Worm (Caenorhabditis elegans) whole organism, late embryonic: ENCODE results near the gene unc-33.

Experiments
- C08G9.2 ChIP-seq: sonication (generic microtip); optimal IDR thresholded peaks from 2 replicates; lab custom pipeline; 2016; ENCODE audit warnings: mild to moderate bottlenecking, missing genetic modification characterization, moderate library complexity, missing compliant biosample characterization
- C38D4.7 ChIP-seq: fragments of 200-800 bp; sonication (Bioruptor generic); optimal IDR thresholded peaks from 2 replicates; lab custom pipeline; 2018; ENCODE audit warnings: mild to moderate bottlenecking, missing genetic modification characterization, moderate library complexity, missing compliant biosample characterization
- F13H6.1 ChIP-seq: sonication (generic microtip); optimal IDR thresholded peaks from 2 replicates; lab custom pipeline; 2016; ENCODE audit warnings: missing genetic modification characterization, missing compliant biosample characterization
- K09A11.1 ChIP-seq: sonication (generic microtip); optimal IDR thresholded peaks from 2 replicates; lab custom pipeline; 2017; ENCODE audit warnings: antibody characterized with exemption, mild to moderate bottlenecking, missing genetic modification characterization, missing compliant biosample characterization; ENCODE audit not compliant: insufficient read depth
- Y22D7AL.16 ChIP-seq: sonication (generic microtip); optimal IDR thresholded peaks from 2 replicates; lab custom pipeline; 2016; ENCODE audit warnings: missing genetic modification characterization, missing compliant biosample characterization
- ahr-1 ChIP-seq: sonication (generic microtip); optimal IDR thresholded peaks from 2 replicates; lab custom pipeline; 2016; ENCODE audit warnings: missing genetic modification characterization, missing compliant biosample characterization
- ceh-14 ChIP-seq: sonication (generic microtip); optimal IDR thresholded peaks from 2 replicates; lab custom pipeline; 2016; ENCODE audit warnings: missing genotype, missing genetic modification characterization, missing compliant biosample characterization
- ceh-19 ChIP-seq: fragments of 200-800 bp; sonication (Bioruptor generic); optimal IDR thresholded peaks from 2 replicates; lab custom pipeline; 2018; ENCODE audit warnings: mild to moderate bottlenecking, missing genetic modification characterization, missing compliant biosample characterization
- ceh-2 ChIP-seq: sonication (generic microtip); optimal IDR thresholded peaks from 2 replicates; lab custom pipeline; 2016; ENCODE audit warnings: missing genotype, missing genetic modification characterization, missing compliant biosample characterization
- ceh-24 ChIP-seq: sonication (generic microtip); optimal IDR thresholded peaks from 2 replicates; lab custom pipeline; 2016; ENCODE audit warnings: mild to moderate bottlenecking, missing genetic modification characterization, missing compliant biosample characterization
- ceh-30 ChIP-seq: fragments of 150-350 bp; optimal IDR thresholded peaks from 2 replicates; lab custom pipeline; 2014; ENCODE audit warnings: missing biosample characterization, missing genetic modification characterization
- ceh-31 ChIP-seq: sonication (generic microtip); optimal IDR thresholded peaks from 2 replicates; lab custom pipeline; 2016; ENCODE audit warnings: missing genetic modification characterization, missing compliant biosample characterization
- ceh-45 ChIP-seq: fragments of 200-800 bp; sonication (Bioruptor generic); IDR thresholded peaks from 2 replicates; pipeline ENCODE4 v1.3.6; 2022; ENCODE audit warnings: missing genetic modification reagents, missing genetic modification characterization, missing compliant biosample characterization
- ceh-48 ChIP-seq: sonication (generic microtip); optimal IDR thresholded peaks from 2 replicates; lab custom pipeline; 2016; ENCODE audit warnings: missing genetic modification characterization, inconsistent platforms, missing compliant biosample characterization
- ceh-6 ChIP-seq: fragments of 200-800 bp; sonication (Bioruptor generic); optimal IDR thresholded peaks from 2 replicates; lab custom pipeline; 2018; ENCODE audit warnings: mild to moderate bottlenecking, missing genetic modification characterization, missing compliant biosample characterization
- ceh-9 ChIP-seq: sonication (generic microtip); optimal IDR thresholded peaks from 2 replicates; lab custom pipeline; 2016; ENCODE audit warnings: mild to moderate bottlenecking, missing genetic modification characterization, inconsistent platforms, missing compliant biosample characterization
- che-1 ChIP-seq: sonication (generic microtip); optimal IDR thresholded peaks from 2 replicates; lab custom pipeline; 2016; ENCODE audit warnings: mild to moderate bottlenecking, missing genetic modification characterization, missing compliant biosample characterization
- dve-1 ChIP-seq: sonication (generic microtip); optimal IDR thresholded peaks from 2 replicates; lab custom pipeline; 2017; ENCODE audit warnings: antibody characterized with exemption, mild to moderate bottlenecking, missing genetic modification characterization, missing compliant biosample characterization
- elt-2 ChIP-seq: sonication (generic microtip); optimal IDR thresholded peaks from 2 replicates; lab custom pipeline; 2016; ENCODE audit warnings: missing genetic modification reagents, missing genetic modification characterization, missing compliant biosample characterization
- ets-4 ChIP-seq: sonication (generic microtip); optimal IDR thresholded peaks from 2 replicates; lab custom pipeline; 2016; ENCODE audit warnings: missing genetic modification characterization, missing compliant biosample characterization
- eyg-1 ChIP-seq: sonication (generic microtip); optimal IDR thresholded peaks from 2 replicates; lab custom pipeline; 2016; ENCODE audit warnings: missing genotype, missing genetic modification characterization, missing compliant biosample characterization
- fax-1 ChIP-seq: sonication (generic microtip); optimal IDR thresholded peaks from 2 replicates; lab custom pipeline; 2016; ENCODE audit warnings: missing genotype, missing genetic modification characterization, missing compliant biosample characterization
- fkh-10 ChIP-seq: fragments of 150-350 bp; optimal IDR thresholded peaks from 2 replicates; lab custom pipeline; 2014; ENCODE audit warnings: missing biosample characterization, missing genetic modification reagents, missing genetic modification characterization
- hlh-13 ChIP-seq: fragments of 200-800 bp; sonication (Bioruptor generic); optimal IDR thresholded peaks from 2 replicates; lab custom pipeline; 2018; ENCODE audit warnings: mild to moderate bottlenecking, missing genetic modification characterization, missing compliant biosample characterization
- hlh-15 ChIP-seq: sonication (generic microtip); optimal IDR thresholded peaks from 2 replicates; lab custom pipeline; 2016; ENCODE audit warnings: missing genetic modification characterization, missing compliant biosample characterization
- hlh-30 ChIP-seq: sonication (generic microtip); optimal IDR thresholded peaks from 2 replicates; lab custom pipeline; 2017; ENCODE audit warnings: antibody characterized with exemption, missing genetic modification characterization, missing compliant biosample characterization; ENCODE audit not compliant: insufficient read depth
- hlh-6 ChIP-seq: sonication (generic microtip); optimal IDR thresholded peaks from 2 replicates; lab custom pipeline; 2016; ENCODE audit warnings: missing genotype, missing genetic modification characterization, missing compliant biosample characterization
- hlh-8 ChIP-seq: sonication (generic microtip); optimal IDR thresholded peaks from 2 replicates; lab custom pipeline; 2016; ENCODE audit warnings: missing genotype, missing genetic modification characterization, missing compliant biosample characterization
- lim-6 ChIP-seq: sonication (generic microtip); optimal IDR thresholded peaks from 2 replicates; lab custom pipeline; 2016; ENCODE audit warnings: missing genetic modification characterization, missing compliant biosample characterization
- lin-11 ChIP-seq: fragments of 200-800 bp; sonication (Bioruptor generic); optimal IDR thresholded peaks from 2 replicates; lab custom pipeline; 2018; ENCODE audit warnings: mild to moderate bottlenecking, missing genetic modification characterization, missing compliant biosample characterization
- madf-2 ChIP-seq: sonication (generic microtip); optimal IDR thresholded peaks from 2 replicates; lab custom pipeline; 2017; ENCODE audit warnings: missing genetic modification characterization, missing compliant biosample characterization
- mec-3 ChIP-seq: sonication (generic microtip); optimal IDR thresholded peaks from 2 replicates; lab custom pipeline; 2016; ENCODE audit warnings: borderline replicate concordance, missing genetic modification characterization, missing compliant biosample characterization
- nfya-1 ChIP-seq: sonication (generic microtip); optimal IDR thresholded peaks from 2 replicates; lab custom pipeline; 2017; ENCODE audit warnings: missing genetic modification characterization, mild to moderate bottlenecking, missing compliant biosample characterization, antibody characterized with exemption, moderate library complexity
- nhr-11 ChIP-seq: fragments of 150-350 bp; optimal IDR thresholded peaks from 2 replicates; lab custom pipeline; 2014; ENCODE audit warnings: missing biosample characterization, missing genetic modification characterization
- npax-4 ChIP-seq: sonication (generic microtip); optimal IDR thresholded peaks from 2 replicates; lab custom pipeline; 2016; ENCODE audit warnings: missing genetic modification characterization, missing compliant biosample characterization
- pat-9 ChIP-seq: fragments of 200-800 bp; sonication (Bioruptor generic); optimal IDR thresholded peaks from 2 replicates; lab custom pipeline; 2018; ENCODE audit warnings: mild to moderate bottlenecking, missing genetic modification characterization, moderate library complexity, missing compliant biosample characterization
- pax-1 ChIP-seq: fragments of 150-350 bp; optimal IDR thresholded peaks from 2 replicates; lab custom pipeline; 2014; ENCODE audit warnings: missing biosample characterization, missing genetic modification characterization
- pha-2 ChIP-seq: sonication (generic microtip); optimal IDR thresholded peaks from 2 replicates; lab custom pipeline; 2017; ENCODE audit warnings: mild to moderate bottlenecking, missing genetic modification characterization, missing compliant biosample characterization
- pha-4 ChIP-seq: fragments of 150-350 bp; optimal IDR thresholded peaks from 2 replicates; lab custom pipeline; 2018; ENCODE audit warnings: missing biosample characterization, missing genetic modification reagents, missing genetic modification characterization
- pqm-1 ChIP-seq: sonication (generic microtip); optimal IDR thresholded peaks from 2 replicates; lab custom pipeline; 2016; ENCODE audit warnings: missing genetic modification characterization, missing compliant biosample characterization
- pros-1 ChIP-seq: fragments of 150-350 bp; optimal IDR thresholded peaks from 2 replicates; lab custom pipeline; 2014; ENCODE audit warnings: missing biosample characterization, missing genetic modification reagents, missing genetic modification characterization
- rnt-1 ChIP-seq: sonication (generic microtip); optimal IDR thresholded peaks from 2 replicates; lab custom pipeline; 2016; ENCODE audit warnings: missing genetic modification characterization, missing compliant biosample characterization
- sdc-2 ChIP-seq: sonication (generic microtip); optimal IDR thresholded peaks from 2 replicates; lab custom pipeline; 2016; ENCODE audit warnings: missing genotype, missing genetic modification characterization, missing compliant biosample characterization
- sox-2 ChIP-seq: fragments of 200-800 bp; sonication (Bioruptor generic); IDR thresholded peaks from 2 replicates; pipeline ENCODE4 v1.3.6; 2022; ENCODE audit warnings: missing genetic modification reagents, missing genetic modification characterization, missing compliant biosample characterization
- sox-4 ChIP-seq: sonication (generic microtip); optimal IDR thresholded peaks from 2 replicates; lab custom pipeline; 2017; ENCODE audit warnings: mild to moderate bottlenecking, missing genetic modification characterization, inconsistent platforms, missing compliant biosample characterization
- tbx-2 ChIP-seq: sonication (generic microtip); optimal IDR thresholded peaks from 2 replicates; lab custom pipeline; 2016; ENCODE audit warnings: missing genetic modification characterization, missing compliant biosample characterization
- ttx-3 ChIP-seq: sonication (generic microtip); optimal IDR thresholded peaks from 2 replicates; lab custom pipeline; 2016; ENCODE audit warnings: missing genetic modification reagents, missing genetic modification characterization, missing compliant biosample characterization
- unc-3 ChIP-seq, 2 experiments: fragments of 200-800 bp in 1 of 2; sonication (Bioruptor generic) in 1 of 2; sonication (generic microtip) in 1 of 2; conservative IDR thresholded peaks in 1 of 2; optimal IDR thresholded peaks in 1 of 2; 2 replicates each; pipeline versions ENCODE4 v1.3.6 to Lab custom; 2016 to 2022; ENCODE audit warnings: missing compliant biosample characterization in 2 of 2, missing genetic modification characterization in 2 of 2, missing genetic modification reagents in 1 of 2
- unc-55 ChIP-seq: sonication (generic microtip); optimal IDR thresholded peaks from 2 replicates; lab custom pipeline; 2017; ENCODE audit warnings: missing biosample characterization, missing genetic modification reagents, missing genetic modification characterization
- unc-86 ChIP-seq: sonication (generic microtip); optimal IDR thresholded peaks from 2 replicates; lab custom pipeline; 2016; ENCODE audit warnings: missing genetic modification characterization, missing compliant biosample characterization
- zip-5 ChIP-seq: sonication (generic microtip); optimal IDR thresholded peaks from 2 replicates; lab custom pipeline; 2016; ENCODE audit warnings: missing genetic modification characterization, missing compliant biosample characterization
- ztf-16 ChIP-seq: sonication (generic microtip); optimal IDR thresholded peaks from 2 replicates; lab custom pipeline; 2017; ENCODE audit warnings: missing genetic modification characterization, missing compliant biosample characterization

Gene unc-33

DNA sequence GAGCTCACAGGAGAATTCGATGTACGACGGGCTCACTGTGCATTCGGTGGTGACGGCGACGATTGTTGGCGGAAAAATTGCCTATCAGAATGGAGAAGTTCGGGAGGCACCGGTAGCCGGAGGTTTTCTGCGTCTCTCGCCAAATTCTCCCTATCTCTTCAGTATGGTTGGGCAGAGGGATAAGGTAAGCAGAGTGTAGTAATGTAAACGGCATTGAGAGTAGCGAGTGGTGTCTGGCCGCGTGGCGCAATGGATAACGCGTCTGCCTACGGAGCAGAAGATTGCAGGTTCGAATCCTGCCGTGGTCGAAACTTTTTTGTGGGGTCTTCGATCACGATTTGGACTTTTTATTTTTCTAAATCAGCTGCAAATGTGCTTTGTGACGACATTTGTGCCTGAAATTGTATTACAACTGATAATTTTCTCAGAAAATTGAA lies 7.9 kb downstream of the unc-33 start:
- TF ChIP-seq K09A11.1 (tag; lab: Kevin White, UChicago) (peak; percentile 22), hlh-15 (tag; lab: Kevin White, UChicago) (peak; percentile 23), ceh-45 (peak; percentile 77; the same call in 1 of the 2 replicates), eyg-1 (tag; lab: Kevin White, UChicago) (peak; percentile 65), nhr-11 (tag; lab: Kevin White, UChicago) (no peak), mec-3 (tag; lab: Kevin White, UChicago) (peak; percentile 3), pax-1 (tag; lab: Kevin White, UChicago) (no peak), unc-3 (GFP tag; conservative IDR thresholded peaks at IDR 0.05; lab: Robert Waterston, UW) (peak; percentile 50; the same call in 1 of the 2 replicates), unc-3 (tag; optimal IDR thresholded peaks at IDR 0.05; lab: Kevin White, UChicago) (peak; percentile 34), Y22D7AL.16 (peak; percentile 64), rnt-1 (tag; lab: Kevin White, UChicago) (peak; percentile 52), dve-1 (peak; percentile 49), lim-6 (tag; lab: Kevin White, UChicago) (no peak), ceh-48 (peak; percentile 34), ceh-2 (tag; lab: Kevin White, UChicago) (peak; percentile 54), sox-2 (peak; percentile 14; the same call in 1 of the 2 replicates), ttx-3 (tag; lab: Kevin White, UChicago) (peak; percentile 76), madf-2 (tag; lab: Kevin White, UChicago) (peak; percentile 60), lin-11 (peak; percentile 60), C38D4.7 (GFP tag; lab: Kevin White, UChicago) (peak; percentile 72), ceh-30 (tag; lab: Kevin White, UChicago) (peak; percentile 19), hlh-6 (peak; percentile 79), pqm-1 (tag; lab: Kevin White, UChicago) (peak; percentile 34), tbx-2 (tag; lab: Kevin White, UChicago) (peak; percentile 76), sox-4 (tag; lab: Kevin White, UChicago) (peak; percentile 71), hlh-13 (peak; percentile 72), che-1 (tag; lab: Kevin White, UChicago) (peak; percentile 72), pat-9 (peak; percentile 76), fkh-10 (peak; percentile 6), ztf-16 (tag; lab: Kevin White, UChicago) (peak; percentile 76), elt-2 (peak; percentile 64), ceh-19 (peak; percentile 80), unc-86 (tag; lab: Kevin White, UChicago) (peak; percentile 64), unc-55 (GFP tag; lab: Kevin White, UChicago) (no peak), ahr-1 (no peak), ceh-31 (tag; lab: Kevin White, UChicago) (peak; percentile 40), ceh-24 (tag; lab: Kevin White, UChicago) (peak; percentile 6), pha-2 (tag; lab: Kevin White, UChicago) (peak; percentile 63), zip-5 (peak; percentile 53), ceh-6 (GFP tag; lab: Kevin White, UChicago) (peak; percentile 80), fax-1 (tag; lab: Kevin White, UChicago) (peak; percentile 60), ets-4 (no peak), pros-1 (tag; lab: Kevin White, UChicago) (no peak), F13H6.1 (tag; lab: Kevin White, UChicago) (peak; percentile 50), nfya-1 (peak; percentile 43), ceh-14 (peak; percentile 74), C08G9.2 (tag; lab: Kevin White, UChicago) (peak; percentile 74), ceh-9 (tag; lab: Kevin White, UChicago) (no peak), hlh-8 (tag; lab: Kevin White, UChicago) (peak; percentile 19), pha-4 (tag; lab: Kevin White, UChicago) (no peak), hlh-30 (tag; lab: Kevin White, UChicago) (no peak), npax-4 (tag; lab: Kevin White, UChicago) (peak; percentile 32), sdc-2 (peak; percentile 56)
